Worm (Caenorhabditis elegans) whole organism, L3 larva: ENCODE data around the gene T16G12.12.
"Not testable (repeated sequence)": the region's sequence is repeated elsewhere in the genome, so short reads cannot be mapped to it uniquely, and the experiment has no call there.

Experiments used
- R02D3.7 ChIP-seq: fragments of 150-350 bp; optimal IDR thresholded peaks from 2 replicates; lab custom pipeline; 2014; ENCODE audit warnings: missing biosample characterization, missing genetic modification characterization
- ama-1 ChIP-seq: fragments of 150-350 bp; optimal IDR thresholded peaks from 2 replicates; lab custom pipeline; 2018
- ceh-16 ChIP-seq: sonication (generic microtip); optimal IDR thresholded peaks from 2 replicates; lab custom pipeline; 2017; ENCODE audit warnings: missing biosample characterization, missing genetic modification characterization
- ceh-28 ChIP-seq: fragments of 150-350 bp; optimal IDR thresholded peaks from 2 replicates; lab custom pipeline; 2014; ENCODE audit warnings: missing biosample characterization, missing genetic modification reagents, missing genetic modification characterization
- daf-12 ChIP-seq: fragments of 150-350 bp; optimal IDR thresholded peaks from 2 replicates; lab custom pipeline; 2014; ENCODE audit warnings: missing biosample characterization, missing genetic modification reagents, missing genetic modification characterization
- egl-27 ChIP-seq: sonication (generic microtip); optimal IDR thresholded peaks from 4 replicates; lab custom pipeline; 2017; ENCODE audit warnings: missing biosample characterization, missing genetic modification reagents, missing genetic modification characterization
- egl-5 ChIP-seq: fragments of 150-350 bp; optimal IDR thresholded peaks from 2 replicates; lab custom pipeline; 2017; ENCODE audit warnings: missing biosample characterization, missing genetic modification reagents, missing genetic modification characterization, inconsistent platforms
- elt-1 ChIP-seq: fragments of 150-350 bp; optimal IDR thresholded peaks from 2 replicates; lab custom pipeline; 2014; ENCODE audit warnings: missing biosample characterization, missing genetic modification characterization
- elt-2 ChIP-seq: sonication (generic microtip); optimal IDR thresholded peaks from 2 replicates; lab custom pipeline; 2016; ENCODE audit warnings: missing genetic modification reagents, mild to moderate bottlenecking, missing genetic modification characterization, missing compliant biosample characterization
- elt-3 ChIP-seq, 3 experiments: fragments of 150-350 bp in 1 of 3; sonication (generic microtip) in 2 of 3; optimal IDR thresholded peaks; 2 replicates in 2 of 3; 4 replicates in 1 of 3; lab custom pipeline; 2014 to 2017; ENCODE audit warnings: missing biosample characterization in 3 of 3, missing genetic modification characterization in 3 of 3
- eor-1 ChIP-seq, 2 experiments: fragments of 150-350 bp; optimal IDR thresholded peaks; 2 replicates each; lab custom pipeline; 2014 to 2018; ENCODE audit warnings: missing biosample characterization in 2 of 2, missing genetic modification characterization in 2 of 2
- fkh-10 ChIP-seq: sonication (generic microtip); optimal IDR thresholded peaks from 2 replicates; lab custom pipeline; 2017; ENCODE audit warnings: missing biosample characterization, missing genetic modification reagents, missing genetic modification characterization
- fkh-2 ChIP-seq: fragments of 150-350 bp; optimal IDR thresholded peaks from 2 replicates; lab custom pipeline; 2014; ENCODE audit warnings: missing biosample characterization, missing genetic modification reagents, missing genetic modification characterization
- fos-1 ChIP-seq: fragments of 150-350 bp; optimal IDR thresholded peaks from 2 replicates; lab custom pipeline; 2014; ENCODE audit warnings: missing biosample characterization, missing genetic modification characterization
- hmg-11 ChIP-seq: sonication (generic microtip); optimal IDR thresholded peaks from 2 replicates; lab custom pipeline; 2016; ENCODE audit warnings: missing genetic modification characterization, missing compliant biosample characterization
- mdl-1 ChIP-seq: fragments of 150-350 bp; optimal IDR thresholded peaks from 2 replicates; lab custom pipeline; 2014; ENCODE audit warnings: missing biosample characterization, missing genetic modification characterization
- mml-1 ChIP-seq: fragments of 150-350 bp; sonication (generic microtip); optimal IDR thresholded peaks from 3 replicates; lab custom pipeline; 2014; ENCODE audit warnings: missing biosample characterization, missing genetic modification characterization
- nfya-1 ChIP-seq: sonication (generic microtip); optimal IDR thresholded peaks from 2 replicates; lab custom pipeline; 2017; ENCODE audit warnings: missing genetic modification characterization, mild to moderate bottlenecking, missing compliant biosample characterization, antibody characterized with exemption, moderate library complexity; ENCODE audit not compliant: insufficient read depth
- nhr-12 ChIP-seq: fragments of 150-350 bp; optimal IDR thresholded peaks from 2 replicates; lab custom pipeline; 2014; ENCODE audit warnings: missing biosample characterization, missing genetic modification characterization
- nhr-23 ChIP-seq: fragments of 150-350 bp; optimal IDR thresholded peaks from 2 replicates; lab custom pipeline; 2014; ENCODE audit warnings: missing biosample characterization, missing genetic modification reagents, missing genetic modification characterization
- nhr-237 ChIP-seq: fragments of 150-350 bp; optimal IDR thresholded peaks from 2 replicates; lab custom pipeline; 2014; ENCODE audit warnings: missing biosample characterization, missing genetic modification characterization
- nhr-25 ChIP-seq: sonication (generic microtip); optimal IDR thresholded peaks from 2 replicates; lab custom pipeline; 2017; ENCODE audit warnings: missing biosample characterization, missing genetic modification characterization
- nhr-28 ChIP-seq: fragments of 150-350 bp; optimal IDR thresholded peaks from 2 replicates; lab custom pipeline; 2014; ENCODE audit warnings: missing biosample characterization, missing genetic modification characterization
- nhr-43 ChIP-seq: sonication (generic microtip); optimal IDR thresholded peaks from 2 replicates; lab custom pipeline; 2016; ENCODE audit warnings: mild to moderate bottlenecking, missing genetic modification characterization, missing compliant biosample characterization; ENCODE audit not compliant: poor library complexity, severe bottlenecking
- nhr-67 ChIP-seq: fragments of 150-350 bp; optimal IDR thresholded peaks from 2 replicates; lab custom pipeline; 2014; ENCODE audit warnings: missing biosample characterization, missing genetic modification characterization
- nhr-76 ChIP-seq: fragments of 150-350 bp; sonication (generic microtip); optimal IDR thresholded peaks from 5 replicates; lab custom pipeline; 2014; ENCODE audit warnings: missing biosample characterization, missing genetic modification characterization
- nhr-77 ChIP-seq: fragments of 150-350 bp; optimal IDR thresholded peaks from 2 replicates; lab custom pipeline; 2014; ENCODE audit warnings: missing biosample characterization, missing genetic modification characterization
- pqm-1 ChIP-seq: fragments of 150-350 bp; optimal IDR thresholded peaks from 2 replicates; lab custom pipeline; 2017; ENCODE audit warnings: missing biosample characterization, missing genetic modification characterization, inconsistent platforms
- tbx-2 ChIP-seq: sonication (generic microtip); optimal IDR thresholded peaks from 2 replicates; lab custom pipeline; 2016; ENCODE audit warnings: mild to moderate bottlenecking, missing genetic modification characterization, missing compliant biosample characterization
- unc-62 ChIP-seq: fragments of 150-350 bp; sonication (generic microtip); optimal IDR thresholded peaks from 4 replicates; lab custom pipeline; 2014; ENCODE audit warnings: missing biosample characterization, missing genetic modification reagents, missing genetic modification characterization
- zag-1 ChIP-seq: fragments of 150-350 bp; optimal IDR thresholded peaks from 2 replicates; lab custom pipeline; 2014; ENCODE audit warnings: missing biosample characterization, missing genetic modification characterization
- ztf-11 ChIP-seq: fragments of 150-350 bp; optimal IDR thresholded peaks from 2 replicates; lab custom pipeline; 2014; ENCODE audit warnings: missing biosample characterization, missing genetic modification characterization
- ztf-4 ChIP-seq: fragments of 150-350 bp; optimal IDR thresholded peaks from 2 replicates; lab custom pipeline; 2014; ENCODE audit warnings: missing biosample characterization, missing genetic modification characterization

T16G12.12 gene

ce11 chrIII:10053312-10053711 lies at the start of gene T16G12.12:
TSS of gene T16G12.12 (plus strand) at chrIII:10053612.
- TF ChIP-seq ztf-4, ztf-11, ceh-16 (tag; lab: Kevin White, UChicago): not testable (repeated sequence)
- TF ChIP-seq, all 47 proteins: peak for 0; not testable (repeated sequence) for 47

ce11 chrIII:10004213-10004612 lies 49.2 kb upstream of the T16G12.12 start, which contains the start of gene C05B5.11:
TSS of gene C05B5.11 (plus strand) at chrIII:10004513.
- no peak for TF ChIP-seq egl-5
- TF ChIP-seq nhr-25 (tag; lab: Kevin White, UChicago), result no peak
- no peak for TF ChIP-seq R02D3.7 (tag; lab: Kevin White, UChicago)
- no peak for TF ChIP-seq elt-3 (tag; optimal IDR thresholded peaks at IDR 0.05; lab: Kevin White, UChicago)
- TF ChIP-seq ceh-16 (tag; lab: Kevin White, UChicago), result no peak
- TF ChIP-seq fkh-2, result no peak
- TF ChIP-seq fkh-10 (GFP tag; lab: Kevin White, UChicago), result no peak
- no peak for TF ChIP-seq nhr-76 (tag; lab: Kevin White, UChicago)
- TF ChIP-seq fos-1 (tag; lab: Kevin White, UChicago), result no peak
- TF ChIP-seq nfya-1 (tag; lab: Kevin White, UChicago), result no peak
- TF ChIP-seq zag-1 (tag; lab: Kevin White, UChicago), result no peak
- TF ChIP-seq nhr-28 (tag; lab: Kevin White, UChicago), result no peak
- no peak for TF ChIP-seq tbx-2

ce11 chrIII:10006734-10007348 lies 46.6 kb upstream of the T16G12.12 start, which contains the start of gene C05B5.8:
TSS of gene C05B5.8 (minus strand) at chrIII:10006784.
- TF ChIP-seq elt-2 (tag; lab: Kevin White, UChicago) (no peak), nhr-77 (tag; lab: Kevin White, UChicago) (no peak), nhr-76 (tag; lab: Kevin White, UChicago) (no peak), pqm-1 (tag; lab: Kevin White, UChicago) (no peak), ceh-28 (tag; lab: Kevin White, UChicago) (peak; percentile 34), elt-1 (peak; percentile 83), fkh-10 (GFP tag; lab: Kevin White, UChicago) (no peak), nfya-1 (tag; lab: Kevin White, UChicago) (no peak), tbx-2 (no peak), nhr-43 (tag; lab: Kevin White, UChicago) (no peak), nhr-23 (tag; lab: Kevin White, UChicago) (peak; percentile 73), mdl-1 (tag; lab: Kevin White, UChicago) (no peak), nhr-67 (tag; lab: Kevin White, UChicago) (no peak), hmg-11 (tag; lab: Kevin White, UChicago) (no peak), nhr-237 (tag; lab: Kevin White, UChicago) (no peak), ama-1 (lab: Kevin White, UChicago) (no peak), egl-27 (no peak), nhr-25 (tag; lab: Kevin White, UChicago) (peak; percentile 91), unc-62 (GFP tag; lab: Kevin White, UChicago) (no peak), ztf-11 (tag; lab: Kevin White, UChicago) (no peak), R02D3.7 (tag; lab: Kevin White, UChicago) (no peak)
- TF ChIP-seq, all 47 proteins: peak for 4

DNA sequence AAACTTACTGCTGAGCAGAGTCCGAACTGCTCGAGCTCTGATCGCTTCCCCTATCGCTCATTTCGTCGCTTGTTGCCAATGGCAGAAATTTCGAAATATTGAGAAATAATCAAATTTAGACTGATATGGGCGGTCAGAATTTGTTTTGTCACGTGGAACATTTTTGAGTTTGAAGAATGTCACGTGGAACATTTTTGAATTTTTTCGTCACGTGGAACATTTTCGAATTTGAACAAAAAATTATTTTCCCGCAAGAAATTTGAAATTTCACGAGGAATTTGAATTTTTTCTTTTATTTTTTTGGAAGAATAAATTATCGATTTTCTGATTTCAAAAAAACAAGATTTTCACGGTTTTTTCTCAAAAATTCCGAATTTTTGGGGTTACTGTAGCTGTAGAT lies 43.3 kb upstream of the T16G12.12 start, which contains the start of gene fbxa-155:
Gene fbxa-155 (minus strand): TSS at position 101 of the 400 bp plus-strand sequence.
- no peak for TF ChIP-seq nhr-12
- TF ChIP-seq ama-1 (lab: Kevin White, UChicago), result no peak
- TF ChIP-seq eor-1 (tag; optimal IDR thresholded peaks at IDR 0.05; lab: Kevin White, UChicago), result no peak
- TF ChIP-seq mml-1 (tag; lab: Kevin White, UChicago), result no peak
- TF ChIP-seq egl-5, result no peak
- TF ChIP-seq daf-12 (tag; lab: Kevin White, UChicago), result no peak
- TF ChIP-seq pqm-1 (tag; lab: Kevin White, UChicago), result no peak
